Worm (Caenorhabditis elegans) whole organism, L4 larva: ENCODE results near the gene iglr-2.

ENCODE experiments used
- R02D3.7 ChIP-seq: fragments of 150-350 bp; sonication (generic microtip); optimal IDR thresholded peaks from 3 replicates; lab custom pipeline; 2014; ENCODE audit warnings: missing biosample characterization, missing genetic modification characterization
- aha-1 ChIP-seq: fragments of 150-350 bp; peaks from one replicate; lab custom pipeline; 2014; ENCODE audit warnings: missing biosample characterization, missing genetic modification characterization
- dve-1 ChIP-seq: sonication (generic microtip); optimal IDR thresholded peaks from 2 replicates; lab custom pipeline; 2017; ENCODE audit warnings: antibody characterized with exemption, mild to moderate bottlenecking, missing genetic modification characterization, missing compliant biosample characterization; ENCODE audit not compliant: insufficient read depth
- fkh-10 ChIP-seq: fragments of 150-350 bp; optimal IDR thresholded peaks from 2 replicates; lab custom pipeline; 2014; ENCODE audit warnings: missing biosample characterization, missing genetic modification reagents, missing genetic modification characterization
- fos-1 ChIP-seq: fragments of 150-350 bp; optimal IDR thresholded peaks from 2 replicates; lab custom pipeline; 2014; ENCODE audit warnings: missing biosample characterization, missing genetic modification characterization
- lin-39 ChIP-seq: fragments of 150-350 bp; optimal IDR thresholded peaks from 2 replicates; lab custom pipeline; 2014; ENCODE audit warnings: missing biosample characterization, missing genetic modification reagents, missing genetic modification characterization
- lir-3 ChIP-seq: sonication (generic microtip); optimal IDR thresholded peaks from 2 replicates; lab custom pipeline; 2016; ENCODE audit warnings: mild to moderate bottlenecking, missing genetic modification characterization, missing compliant biosample characterization
- skn-1 ChIP-seq: fragments of 150-350 bp; optimal IDR thresholded peaks from 2 replicates; lab custom pipeline; 2014; ENCODE audit warnings: missing biosample characterization, missing genetic modification characterization
- unc-62 ChIP-seq, 3 experiments: fragments of 150-350 bp in 1 of 3; sonication (generic microtip); optimal IDR thresholded peaks in 2 of 3; peaks in 1 of 3; 1 replicate in 1 of 3; 2 replicates in 2 of 3; lab custom pipeline; 2014 to 2017; ENCODE audit warnings: missing biosample characterization in 3 of 3, missing genetic modification characterization in 3 of 3, missing genetic modification reagents in 3 of 3, missing genotype in 1 of 3

- TF ChIP-seq skn-1 (tag; lab: Kevin White, UChicago) (no peak), dve-1 (no peak), aha-1 (peak; percentile 94), fkh-10 (GFP tag; lab: Kevin White, UChicago) (no peak), unc-62 (GFP tag; optimal IDR thresholded peaks at IDR 0.05 in 1 of 2; lab: Kevin White, UChicago) (peak in 1 of 2 experiments; percentile 87), unc-62 (tag; optimal IDR thresholded peaks at IDR 0.05; lab: Kevin White, UChicago) (no peak), fos-1 (tag; lab: Kevin White, UChicago) (no peak), R02D3.7 (tag; lab: Kevin White, UChicago) (no peak), lin-39 (tag; lab: Kevin White, UChicago) (no peak), lir-3 (tag; lab: Kevin White, UChicago) (no peak)
Observed at ce11 chrIII:8305816-8306215, 25.3 kb downstream of the iglr-2 start.
